Worm (Caenorhabditis elegans): ENCODE data around the gene grl-8.

grl-8 gene

DNA sequence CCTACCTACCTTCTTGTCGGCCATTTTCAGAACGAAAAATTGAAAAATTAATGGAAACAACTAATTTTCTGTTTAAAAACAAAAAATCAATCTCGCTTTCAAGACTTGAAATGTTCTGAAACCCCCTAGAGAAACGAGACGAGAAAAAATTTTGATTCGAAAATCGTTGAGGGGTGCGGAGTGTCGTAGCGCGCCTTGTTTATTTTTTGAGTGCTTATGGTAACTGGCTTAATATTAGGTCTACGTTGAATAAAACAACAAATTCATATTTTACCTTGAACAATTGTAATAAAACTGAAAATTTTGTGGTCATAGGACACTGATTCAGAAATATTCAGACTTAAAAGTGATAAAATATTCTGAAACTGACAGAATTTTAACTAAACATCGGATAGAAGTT, 22.4 kb downstream of the grl-8 start, which contains the start of gene sna-1:
Gene sna-1 (minus strand): TSS at position 218 of the 400 bp plus-strand sequence.
- TF ChIP-seq elt-1 (tag; optimal IDR thresholded peaks at IDR 0.05; ENCODE audit: borderline replicate concordance, insufficient read depth), result no peak
- no peak for TF ChIP-seq sptf-1 (tag; optimal IDR thresholded peaks at IDR 0.05)
- no peak for TF ChIP-seq ceh-39 (tag; optimal IDR thresholded peaks at IDR 0.05)
- no peak for TF ChIP-seq unc-120 (tag; optimal IDR thresholded peaks at IDR 0.05; ENCODE audit: poor library complexity, severe bottlenecking)
- no peak for TF ChIP-seq unc-62 (GFP tag; optimal IDR thresholded peaks at IDR 0.05)
- TF ChIP-seq tbx-8 (GFP tag; optimal IDR thresholded peaks at IDR 0.05), result no peak
- no peak for TF ChIP-seq sem-2 (GFP tag; optimal IDR thresholded peaks at IDR 0.05)
- TF ChIP-seq ztf-11 (tag; optimal IDR thresholded peaks at IDR 0.05), result no peak
- no peak for TF ChIP-seq mls-2 (tag; optimal IDR thresholded peaks at IDR 0.05)
- TF ChIP-seq ceh-43 (GFP tag; optimal IDR thresholded peaks at IDR 0.05), result no peak
- TF ChIP-seq bed-3 (GFP tag; optimal IDR thresholded peaks at IDR 0.05), result no peak
- TF ChIP-seq nhr-28 (tag; optimal IDR thresholded peaks at IDR 0.05), result no peak
- no peak for TF ChIP-seq ces-1 (GFP tag; optimal IDR thresholded peaks at IDR 0.05)
- no peak for TF ChIP-seq flh-1 (GFP tag; optimal IDR thresholded peaks at IDR 0.05)
- no peak for TF ChIP-seq nhr-237 (tag; optimal IDR thresholded peaks at IDR 0.05)
- TF ChIP-seq elt-3 (tag; optimal IDR thresholded peaks at IDR 0.05), result no peak
- TF ChIP-seq lin-32 (GFP tag; optimal IDR thresholded peaks at IDR 0.05), result no peak
- no peak for TF ChIP-seq M03D4.4 (tag; optimal IDR thresholded peaks at IDR 0.05)

- TF ChIP-seq snpc-4 (tag; optimal IDR thresholded peaks at IDR 0.05) (no peak), lin-13 (tag; optimal IDR thresholded peaks at IDR 0.05) (no peak), ces-1 (GFP tag; optimal IDR thresholded peaks at IDR 0.05) (no peak), mep-1 (tag; optimal IDR thresholded peaks at IDR 0.05) (peak; percentile 44), unc-39 (tag; optimal IDR thresholded peaks at IDR 0.05) (no peak), nhr-12 (tag; optimal IDR thresholded peaks at IDR 0.05) (no peak), nhr-2 (tag; optimal IDR thresholded peaks at IDR 0.05) (no peak), ham-2 (GFP tag; optimal IDR thresholded peaks at IDR 0.05) (no peak), elt-3 (tag; optimal IDR thresholded peaks at IDR 0.05) (no peak), mls-2 (tag; optimal IDR thresholded peaks at IDR 0.05) (peak; percentile 71), ceh-43 (GFP tag; optimal IDR thresholded peaks at IDR 0.05) (peak; percentile 59), drap-1 (GFP tag; optimal IDR thresholded peaks at IDR 0.05) (peak; percentile 58), unc-62 (GFP tag; optimal IDR thresholded peaks at IDR 0.05) (no peak), ztf-11 (tag; optimal IDR thresholded peaks at IDR 0.05) (no peak), lin-32 (GFP tag; optimal IDR thresholded peaks at IDR 0.05) (no peak), mab-5 (tag; optimal IDR thresholded peaks at IDR 0.05) (no peak), pha-4 (tag; optimal IDR thresholded peaks at IDR 0.05) (no peak), tbx-8 (GFP tag; optimal IDR thresholded peaks at IDR 0.05) (peak; percentile 29), sem-2 (GFP tag; optimal IDR thresholded peaks at IDR 0.05) (no peak), zip-8 (tag; optimal IDR thresholded peaks at IDR 0.05) (no peak), sptf-1 (tag; optimal IDR thresholded peaks at IDR 0.05) (peak; percentile 80), nhr-76 (tag; optimal IDR thresholded peaks at IDR 0.05) (no peak), ceh-83 (GFP tag; optimal IDR thresholded peaks at IDR 0.05) (peak; percentile 55), elt-1 (tag; optimal IDR thresholded peaks at IDR 0.05; ENCODE audit: borderline replicate concordance, insufficient read depth) (no peak), unc-120 (tag; optimal IDR thresholded peaks at IDR 0.05; ENCODE audit: poor library complexity, severe bottlenecking) (peak; percentile 22), blmp-1 (tag; optimal IDR thresholded peaks at IDR 0.05) (no peak), hlh-1 (tag; optimal IDR thresholded peaks at IDR 0.05) (no peak), M03D4.4 (tag; optimal IDR thresholded peaks at IDR 0.05) (peak; percentile 76), flh-1 (GFP tag; optimal IDR thresholded peaks at IDR 0.05) (no peak), lsy-2 (tag; optimal IDR thresholded peaks at IDR 0.05) (no peak), bed-3 (GFP tag; optimal IDR thresholded peaks at IDR 0.05) (peak; percentile 13), nhr-28 (tag; optimal IDR thresholded peaks at IDR 0.05) (no peak), ceh-39 (tag; optimal IDR thresholded peaks at IDR 0.05) (no peak), cnd-1 (tag; optimal IDR thresholded peaks at IDR 0.05) (peak; percentile 7), nhr-237 (tag; optimal IDR thresholded peaks at IDR 0.05) (no peak)
These were observed 23.7 kb downstream of the grl-8 start, which contains the start of gene dlst-1 for ce11 chrV:6709050-6709683. dlst-1 (minus strand) TSS chrV:6709101.

DNA sequence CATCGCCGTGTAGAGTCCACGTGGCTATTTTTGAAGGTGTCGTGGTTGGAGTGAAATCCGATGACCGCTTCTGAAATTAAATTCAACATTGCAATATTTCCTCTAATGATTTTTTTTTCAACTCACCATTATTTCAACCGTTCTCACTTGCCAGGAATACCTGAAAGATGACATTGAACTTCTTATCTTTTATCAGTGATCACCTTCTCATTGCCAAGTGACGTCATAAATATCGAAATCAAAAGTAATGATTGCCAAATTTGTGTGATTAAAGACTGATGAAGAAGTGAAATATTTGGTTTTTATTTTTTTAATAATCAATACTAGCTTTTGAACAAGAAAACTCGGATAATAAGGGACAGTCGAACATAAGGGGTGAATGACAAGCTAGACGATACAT, 26.1 kb downstream of the grl-8 start, which contains the start of gene W02F12.4:
Gene W02F12.4 (minus strand): TSS at position 164 of the 400 bp plus-strand sequence.
- peak; percentile 3 for TF ChIP-seq zip-8 (tag; optimal IDR thresholded peaks at IDR 0.05)
- no peak for TF ChIP-seq hlh-1 (tag; optimal IDR thresholded peaks at IDR 0.05)
